Fruit fly (Drosophila melanogaster) Kc167 (cell line): ENCODE measurements around the gene rho-4.

ENCODE experiments used
- Myc ChIP-seq: fragments of >200 bp; optimal IDR thresholded peaks from 2 replicates; lab custom pipeline; 2017; ENCODE audit warnings: missing external identifiers
- Sin3A ChIP-seq: fragments of >200 bp; optimal IDR thresholded peaks from 2 replicates; lab custom pipeline; 2018; ENCODE audit warnings: missing external identifiers
- h ChIP-seq: fragments of >200 bp; optimal IDR thresholded peaks from 3 replicates; lab custom pipeline; 2018; ENCODE audit warnings: missing external identifiers
- insv ChIP-seq: fragments of >200 bp; optimal IDR thresholded peaks from 3 replicates; lab custom pipeline; 2018; ENCODE audit warnings: missing external identifiers
- psq ChIP-seq: fragments of >200 bp; optimal IDR thresholded peaks from 2 replicates; lab custom pipeline; 2017; ENCODE audit warnings: missing external identifiers
- ttk ChIP-seq: sonication (Bioruptor generic); optimal IDR thresholded peaks from 2 replicates; lab custom pipeline; 2017; ENCODE audit warnings: missing external identifiers

Gene rho-4

dm6 chrX:11620527-11620926 is 20.9 kb downstream of the rho-4 start:
- TF ChIP-seq psq (lab: Kevin White, UChicago) (no peak), h (lab: Kevin White, UChicago) (no peak)

- TF ChIP-seq h (lab: Kevin White, UChicago): no peak
- TF ChIP-seq psq (lab: Kevin White, UChicago): no peak
- no peak for TF ChIP-seq Sin3A
- TF ChIP-seq insv: no peak
- TF ChIP-seq Myc (lab: Kevin White, UChicago): no peak
- no peak for TF ChIP-seq ttk
Measured at dm6 chrX:11621315-11621865, 21.8 kb downstream of the rho-4 start.

dm6 chrX:11621866-11622648 is 22.4 kb downstream of the rho-4 start, which contains the start of gene Ptp10D:
TSS of gene Ptp10D (plus strand) at chrX:11622015.
- no peak for TF ChIP-seq ttk
- TF ChIP-seq psq (lab: Kevin White, UChicago): no peak
- TF ChIP-seq Sin3A: no peak
- no peak for TF ChIP-seq insv
- TF ChIP-seq h (lab: Kevin White, UChicago): no peak
- no peak for TF ChIP-seq Myc (lab: Kevin White, UChicago)

dm6 chrX:11622649-11623425 is 23.2 kb downstream of the rho-4 start:
- TF ChIP-seq ttk (no peak), Sin3A (no peak), psq (lab: Kevin White, UChicago) (no peak), Myc (lab: Kevin White, UChicago) (no peak), h (lab: Kevin White, UChicago) (no peak)

- no peak for TF ChIP-seq insv
- no peak for TF ChIP-seq Sin3A
- TF ChIP-seq psq (lab: Kevin White, UChicago): no peak
- no peak for TF ChIP-seq ttk
- no peak for TF ChIP-seq h (lab: Kevin White, UChicago)
- TF ChIP-seq Myc (lab: Kevin White, UChicago): no peak
Measured at dm6 chrX:11628986-11629571, 29.4 kb downstream of the rho-4 start.

- TF ChIP-seq insv (no peak), ttk (no peak), psq (lab: Kevin White, UChicago) (no peak), Sin3A (no peak), Myc (lab: Kevin White, UChicago) (no peak), h (lab: Kevin White, UChicago) (no peak)
Measured at dm6 chrX:11631704-11632103, 32.1 kb downstream of the rho-4 start.

- TF ChIP-seq insv (no peak), Myc (lab: Kevin White, UChicago) (no peak), ttk (no peak), Sin3A (no peak), h (lab: Kevin White, UChicago) (no peak), psq (lab: Kevin White, UChicago) (no peak)
Measured at dm6 chrX:11640477-11640876, 40.8 kb downstream of the rho-4 start.

dm6 chrX:11643227-11643626 is 43.6 kb downstream of the rho-4 start:
- TF ChIP-seq h (lab: Kevin White, UChicago): no peak
- no peak for TF ChIP-seq Sin3A
- TF ChIP-seq insv: no peak
- TF ChIP-seq ttk: no peak
- no peak for TF ChIP-seq psq (lab: Kevin White, UChicago)
- TF ChIP-seq Myc (lab: Kevin White, UChicago): no peak

- TF ChIP-seq psq (lab: Kevin White, UChicago) (no peak), ttk (no peak), h (lab: Kevin White, UChicago) (no peak), Myc (lab: Kevin White, UChicago) (no peak), Sin3A (no peak), insv (no peak)
Measured at dm6 chrX:11644530-11645080, 45.0 kb downstream of the rho-4 start.

dm6 chrX:11651420-11651819 is 51.8 kb downstream of the rho-4 start:
- no peak for TF ChIP-seq Myc (lab: Kevin White, UChicago)
- no peak for TF ChIP-seq insv
- TF ChIP-seq Sin3A: no peak
- TF ChIP-seq h (lab: Kevin White, UChicago): no peak
- no peak for TF ChIP-seq ttk
- no peak for TF ChIP-seq psq (lab: Kevin White, UChicago)

dm6 chrX:11652991-11653390 is 53.4 kb downstream of the rho-4 start:
- TF ChIP-seq psq (lab: Kevin White, UChicago) (no peak), h (lab: Kevin White, UChicago) (no peak), Sin3A (no peak), ttk (no peak), Myc (lab: Kevin White, UChicago) (no peak), insv (no peak)
